Worm (Caenorhabditis elegans) whole organism, mixed stage, embryonic: Measurements from ENCODE around the gene tbc-10.

Source experiments
- blmp-1 ChIP-seq: fragments of 150-350 bp; optimal IDR thresholded peaks from 2 replicates; lab custom pipeline; 2014; ENCODE audit warnings: missing biosample characterization, missing genetic modification characterization
- drap-1 ChIP-seq: fragments of 200-800 bp; sonication (Bioruptor generic); optimal IDR thresholded peaks from 3 replicates; lab custom pipeline; 2018; ENCODE audit warnings: mild to moderate bottlenecking, missing genetic modification characterization, missing compliant biosample characterization
- elt-3 ChIP-seq: fragments of 150-350 bp; optimal IDR thresholded peaks from 2 replicates; lab custom pipeline; 2014; ENCODE audit warnings: missing biosample characterization, missing genetic modification characterization
- lin-13 ChIP-seq: fragments of 150-350 bp; optimal IDR thresholded peaks from 2 replicates; lab custom pipeline; 2014; ENCODE audit warnings: missing biosample characterization, missing genetic modification characterization
- lin-32 ChIP-seq: fragments of 200-800 bp; sonication (Bioruptor generic); optimal IDR thresholded peaks from 2 replicates; lab custom pipeline; 2018; ENCODE audit warnings: mild to moderate bottlenecking, missing genetic modification characterization, missing compliant biosample characterization
- lsy-2 ChIP-seq: fragments of 150-350 bp; optimal IDR thresholded peaks from 2 replicates; lab custom pipeline; 2014; ENCODE audit warnings: missing biosample characterization, missing genetic modification characterization
- nhr-237 ChIP-seq: fragments of 150-350 bp; optimal IDR thresholded peaks from 2 replicates; lab custom pipeline; 2014; ENCODE audit warnings: missing biosample characterization, missing genetic modification characterization
- nhr-76 ChIP-seq: sonication (generic microtip); optimal IDR thresholded peaks from 2 replicates; lab custom pipeline; 2017; ENCODE audit warnings: missing biosample characterization, missing genetic modification characterization
- pha-4 ChIP-seq: fragments of 150-350 bp; optimal IDR thresholded peaks from 2 replicates; lab custom pipeline; 2018; ENCODE audit warnings: missing biosample characterization, missing genetic modification reagents, missing genetic modification characterization
- snpc-4 ChIP-seq: fragments of 150-350 bp; optimal IDR thresholded peaks from 2 replicates; lab custom pipeline; 2014; ENCODE audit warnings: missing biosample characterization, missing genetic modification characterization
- sptf-1 ChIP-seq: sonication (generic microtip); optimal IDR thresholded peaks from 2 replicates; lab custom pipeline; 2017; ENCODE audit warnings: mild to moderate bottlenecking, missing genetic modification characterization, moderate library complexity, missing compliant biosample characterization
- unc-39 ChIP-seq: fragments of 150-350 bp; optimal IDR thresholded peaks from 2 replicates; lab custom pipeline; 2014; ENCODE audit warnings: missing biosample characterization, missing genetic modification characterization
- unc-62 ChIP-seq: fragments of 150-350 bp; optimal IDR thresholded peaks from 2 replicates; lab custom pipeline; 2014; ENCODE audit warnings: missing biosample characterization, missing genetic modification reagents, missing genetic modification characterization

DNA sequence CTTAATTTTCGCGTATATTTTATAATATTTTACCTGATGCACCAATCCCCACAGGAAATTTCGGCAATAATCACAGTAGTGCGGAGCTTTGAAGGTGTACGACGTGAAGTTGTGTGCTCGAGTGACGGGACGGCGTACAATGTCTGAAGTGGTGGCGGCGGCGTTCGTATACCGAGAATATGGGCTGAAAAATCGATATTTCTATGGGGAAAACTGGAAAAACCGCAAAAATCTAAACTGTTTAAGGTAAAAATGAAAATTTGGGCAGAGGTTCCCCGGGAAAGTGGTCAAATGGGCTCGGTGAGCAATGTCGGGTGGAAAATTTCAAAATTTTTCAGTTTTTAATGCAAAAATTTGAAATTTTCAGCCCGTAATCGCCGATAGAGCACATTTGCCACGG, 51.8 kb downstream of the tbc-10 start:
- no peak for TF ChIP-seq lin-13 (tag; lab: Kevin White, UChicago)
- no peak for TF ChIP-seq elt-3 (tag; lab: Kevin White, UChicago)
- TF ChIP-seq sptf-1 (tag; lab: Kevin White, UChicago): no peak
- no peak for TF ChIP-seq drap-1 (GFP tag; lab: Kevin White, UChicago)
- TF ChIP-seq lin-32: no peak
- no peak for TF ChIP-seq snpc-4 (tag; lab: Kevin White, UChicago)
- no peak for TF ChIP-seq nhr-76
- TF ChIP-seq lsy-2 (tag; lab: Kevin White, UChicago): no peak
- TF ChIP-seq unc-62: no peak
- TF ChIP-seq blmp-1 (tag; lab: Kevin White, UChicago): no peak
- TF ChIP-seq unc-39 (tag; lab: Kevin White, UChicago): no peak
- TF ChIP-seq nhr-237 (tag; lab: Kevin White, UChicago): no peak
- TF ChIP-seq pha-4 (tag; lab: Kevin White, UChicago): no peak
